Worm (Caenorhabditis elegans): ENCODE results near the gene try-12.

try-12 gene

ce11 chrV:7495189-7495588 is 46.0 kb downstream of the try-12 start, which contains the start of gene srbc-11:
Gene srbc-11 (minus strand): TSS chrV:7495289.
- TF ChIP-seq C06A6.2 (GFP tag; conservative IDR thresholded peaks at IDR 0.05), result no peak
- TF ChIP-seq bed-1 (GFP tag; IDR thresholded peaks at IDR 0.05), result no peak
- no peak for TF ChIP-seq Y95B8A.8 (GFP tag; IDR thresholded peaks at IDR 0.05)
- no peak for TF ChIP-seq die-1 (tag; optimal IDR thresholded peaks at IDR 0.05)
- no peak for TF ChIP-seq gei-17 (GFP tag; optimal IDR thresholded peaks at IDR 0.05)
- TF ChIP-seq F33H1.4 (GFP tag; IDR thresholded peaks at IDR 0.05), result no peak
- TF ChIP-seq ZK185.1 (tag; optimal IDR thresholded peaks at IDR 0.05; ENCODE audit: poor library complexity, severe bottlenecking), result no peak
- TF ChIP-seq dpl-1 (GFP tag; optimal IDR thresholded peaks at IDR 0.05), result no peak
- no peak for TF ChIP-seq B0261.1 (tag; optimal IDR thresholded peaks at IDR 0.05)

ce11 chrV:7497440-7497839 is 48.3 kb downstream of the try-12 start, which contains the start of gene srh-79:
Gene srh-79 (plus strand): TSS chrV:7497740.
- no peak for TF ChIP-seq F22D6.2 (tag; optimal IDR thresholded peaks at IDR 0.05)
- TF ChIP-seq lin-40 (tag; optimal IDR thresholded peaks at IDR 0.05), result no peak
- TF ChIP-seq ekl-4 (GFP tag; IDR thresholded peaks at IDR 0.05), result no peak
- no peak for TF ChIP-seq unc-62 (GFP tag; optimal IDR thresholded peaks at IDR 0.05)
- TF ChIP-seq hmg-1.2 (GFP tag; IDR thresholded peaks at IDR 0.05), result no peak
